Fruit fly (Drosophila melanogaster): Measurements from ENCODE around the gene Uev1A.

Uev1A gene

dm6 chr3L:5355074-5355790 is 10.8 kb downstream of the Uev1A start, which contains the start of gene CG46456:
Gene CG46456 (minus strand): TSS chr3L:5355346.
- no peak for TF ChIP-seq EcR (GFP tag; optimal IDR thresholded peaks at IDR 0.05)
- no peak for TF ChIP-seq Dll (optimal IDR thresholded peaks at IDR 0.05)
- no peak for TF ChIP-seq psq (optimal IDR thresholded peaks at IDR 0.05)
- no peak for TF ChIP-seq usp (GFP tag; optimal IDR thresholded peaks at IDR 0.05)
- TF ChIP-seq pan (optimal IDR thresholded peaks at IDR 0.05): no peak
- TF ChIP-seq CG8478 (optimal IDR thresholded peaks at IDR 0.05): no peak

DNA sequence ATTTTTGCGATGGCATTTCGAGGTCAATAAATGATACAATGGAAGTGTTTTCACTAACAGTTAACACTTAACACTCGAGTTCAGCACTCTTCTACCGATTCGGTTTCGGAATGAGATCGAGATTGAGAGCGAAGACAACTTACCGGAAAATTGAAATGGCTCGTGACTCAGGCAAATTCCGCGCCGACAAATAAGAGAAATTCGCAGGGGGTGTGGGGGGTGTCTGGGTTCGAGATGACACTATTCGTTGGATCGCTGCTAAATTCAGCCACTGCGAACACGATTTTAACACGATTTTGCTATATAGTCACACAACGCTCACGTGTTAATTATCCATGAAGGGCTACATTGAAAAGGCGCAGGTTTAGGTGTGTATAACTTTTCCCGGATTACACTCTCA is 11.6 kb downstream of the Uev1A start:
- TF ChIP-seq Dll (optimal IDR thresholded peaks at IDR 0.05): no peak
- TF ChIP-seq psq (optimal IDR thresholded peaks at IDR 0.05): no peak
- TF ChIP-seq CG8478 (optimal IDR thresholded peaks at IDR 0.05): no peak
- no peak for TF ChIP-seq pan (optimal IDR thresholded peaks at IDR 0.05)
- no peak for TF ChIP-seq EcR (GFP tag; optimal IDR thresholded peaks at IDR 0.05)
- TF ChIP-seq usp (GFP tag; optimal IDR thresholded peaks at IDR 0.05): no peak

DNA sequence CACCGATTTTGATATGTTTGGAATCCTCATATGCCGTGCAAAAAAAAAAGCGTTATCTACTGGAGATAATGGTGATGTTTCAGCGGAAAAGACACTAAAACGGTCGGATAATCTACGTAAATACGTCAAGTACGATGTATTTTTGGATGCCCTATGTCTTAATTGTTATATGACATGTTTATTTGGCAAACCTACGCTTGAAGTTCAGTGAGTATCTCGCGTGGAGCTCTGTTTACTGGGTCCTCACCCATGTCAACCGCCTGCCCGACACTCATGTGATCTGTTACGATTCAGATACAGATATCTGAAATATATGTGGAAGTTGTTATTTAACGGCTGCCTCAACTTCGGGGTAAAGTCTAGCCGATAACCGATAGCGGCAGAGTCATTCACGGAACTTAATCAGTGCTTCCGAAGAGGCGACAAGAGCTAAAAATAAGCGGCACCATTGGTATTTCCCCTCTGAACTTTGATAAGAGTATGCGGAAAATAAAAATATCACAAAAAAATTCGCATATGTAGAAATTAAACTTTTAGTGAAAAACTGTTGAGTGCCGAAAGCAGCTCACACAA is 12.5 kb downstream of the Uev1A start:
- TF ChIP-seq psq (optimal IDR thresholded peaks at IDR 0.05) (no peak), usp (GFP tag; optimal IDR thresholded peaks at IDR 0.05) (no peak), pan (optimal IDR thresholded peaks at IDR 0.05) (no peak), CG8478 (optimal IDR thresholded peaks at IDR 0.05) (no peak)

DNA sequence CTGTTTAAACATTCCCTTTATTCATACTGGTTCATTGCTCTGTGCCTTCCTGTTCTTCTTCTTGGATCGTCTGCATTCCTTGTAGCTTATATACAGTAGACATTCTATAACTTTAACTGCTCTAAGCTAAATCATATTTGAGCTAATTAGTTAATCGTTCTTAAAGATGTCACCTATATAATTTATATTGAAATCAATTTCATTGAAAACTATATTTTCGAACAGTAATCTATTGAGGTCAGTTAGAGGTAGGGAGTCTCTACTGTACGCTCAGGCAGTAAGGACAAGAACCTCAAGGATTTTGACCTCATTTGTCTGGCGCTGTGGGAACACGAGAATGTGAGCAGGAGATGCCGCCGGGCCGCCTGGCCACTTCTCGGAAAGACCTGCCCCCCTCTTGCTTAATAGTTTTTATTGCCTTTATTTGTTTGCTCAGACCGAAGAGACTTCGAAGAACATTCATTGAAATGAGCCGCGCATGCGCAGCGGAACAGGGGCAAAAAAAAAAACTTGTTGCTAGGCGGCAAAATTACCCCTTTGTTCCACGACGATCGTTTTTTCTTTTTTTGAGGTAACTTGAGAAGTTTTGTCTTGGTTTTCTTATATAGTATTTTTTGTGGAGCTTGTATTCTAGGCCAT is 13.2 kb downstream of the Uev1A start:
- TF ChIP-seq CG8478 (optimal IDR thresholded peaks at IDR 0.05) (no peak), EcR (GFP tag; optimal IDR thresholded peaks at IDR 0.05) (peak in 1 of 2 experiments; percentile 69)

DNA sequence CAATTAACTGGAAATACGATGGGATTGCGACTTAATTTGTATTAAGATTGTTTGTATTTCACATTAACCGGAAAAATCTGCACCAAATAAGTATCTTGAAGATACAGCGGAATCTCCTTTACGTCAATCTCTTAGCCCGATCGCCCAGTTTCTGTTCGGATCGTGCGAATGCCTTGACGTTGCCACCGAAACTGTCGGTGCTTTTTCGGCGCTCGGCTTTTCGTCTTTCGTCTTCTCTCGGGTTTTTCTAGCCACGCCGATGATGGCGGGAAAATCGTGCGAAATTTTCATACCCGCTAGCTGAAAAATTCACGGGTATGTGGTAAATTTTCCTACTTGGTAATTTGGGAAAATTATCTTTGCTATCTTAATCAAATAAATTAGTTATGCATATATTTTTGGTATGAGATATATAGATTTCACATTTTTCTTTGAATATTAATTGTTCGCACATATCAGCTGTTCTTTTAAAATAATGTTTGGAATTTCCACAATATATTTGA is 14.6 kb downstream of the Uev1A start:
- TF ChIP-seq pan (optimal IDR thresholded peaks at IDR 0.05) (no peak), EcR (GFP tag; optimal IDR thresholded peaks at IDR 0.05) (no peak), usp (GFP tag; optimal IDR thresholded peaks at IDR 0.05) (no peak), psq (optimal IDR thresholded peaks at IDR 0.05) (no peak), Dll (optimal IDR thresholded peaks at IDR 0.05) (no peak), CG8478 (optimal IDR thresholded peaks at IDR 0.05) (no peak)

DNA sequence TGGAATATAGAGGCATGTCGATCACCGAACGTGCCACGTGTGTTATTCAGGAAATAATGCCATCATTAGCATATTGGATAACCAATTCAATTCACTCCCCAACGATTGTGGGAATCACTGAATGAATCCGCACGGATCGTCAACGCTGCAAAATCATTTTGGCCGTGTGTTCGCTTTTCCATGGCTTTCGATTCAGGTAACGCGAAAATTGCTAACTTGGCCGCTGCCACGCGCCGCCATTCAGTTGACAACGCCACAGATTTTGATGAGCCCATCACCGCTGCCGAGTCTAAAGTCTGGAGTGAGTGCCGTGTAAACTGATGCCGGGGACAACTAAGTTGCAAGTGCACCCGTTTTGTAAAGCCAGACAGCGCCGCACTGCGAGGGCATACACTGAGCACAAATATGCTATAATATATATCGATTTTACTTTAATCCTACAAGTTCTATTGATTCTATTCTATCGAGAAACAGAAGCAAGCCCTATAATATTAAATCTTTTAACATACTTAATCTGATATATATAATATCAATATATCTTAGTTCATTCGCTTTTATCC is 16.2 kb downstream of the Uev1A start:
- TF ChIP-seq CG8478 (optimal IDR thresholded peaks at IDR 0.05) (no peak), usp (GFP tag; optimal IDR thresholded peaks at IDR 0.05) (no peak), Dll (optimal IDR thresholded peaks at IDR 0.05) (no peak), pan (optimal IDR thresholded peaks at IDR 0.05) (no peak), EcR (GFP tag; optimal IDR thresholded peaks at IDR 0.05) (no peak)

- TF ChIP-seq usp (GFP tag; optimal IDR thresholded peaks at IDR 0.05): no peak
- TF ChIP-seq pan (optimal IDR thresholded peaks at IDR 0.05): no peak
- TF ChIP-seq psq (optimal IDR thresholded peaks at IDR 0.05): no peak
- no peak for TF ChIP-seq EcR (GFP tag; optimal IDR thresholded peaks at IDR 0.05)
- no peak for TF ChIP-seq CG8478 (optimal IDR thresholded peaks at IDR 0.05)
These were observed 17.0 kb downstream of the Uev1A start for dm6 chr3L:5348987-5349386.

DNA sequence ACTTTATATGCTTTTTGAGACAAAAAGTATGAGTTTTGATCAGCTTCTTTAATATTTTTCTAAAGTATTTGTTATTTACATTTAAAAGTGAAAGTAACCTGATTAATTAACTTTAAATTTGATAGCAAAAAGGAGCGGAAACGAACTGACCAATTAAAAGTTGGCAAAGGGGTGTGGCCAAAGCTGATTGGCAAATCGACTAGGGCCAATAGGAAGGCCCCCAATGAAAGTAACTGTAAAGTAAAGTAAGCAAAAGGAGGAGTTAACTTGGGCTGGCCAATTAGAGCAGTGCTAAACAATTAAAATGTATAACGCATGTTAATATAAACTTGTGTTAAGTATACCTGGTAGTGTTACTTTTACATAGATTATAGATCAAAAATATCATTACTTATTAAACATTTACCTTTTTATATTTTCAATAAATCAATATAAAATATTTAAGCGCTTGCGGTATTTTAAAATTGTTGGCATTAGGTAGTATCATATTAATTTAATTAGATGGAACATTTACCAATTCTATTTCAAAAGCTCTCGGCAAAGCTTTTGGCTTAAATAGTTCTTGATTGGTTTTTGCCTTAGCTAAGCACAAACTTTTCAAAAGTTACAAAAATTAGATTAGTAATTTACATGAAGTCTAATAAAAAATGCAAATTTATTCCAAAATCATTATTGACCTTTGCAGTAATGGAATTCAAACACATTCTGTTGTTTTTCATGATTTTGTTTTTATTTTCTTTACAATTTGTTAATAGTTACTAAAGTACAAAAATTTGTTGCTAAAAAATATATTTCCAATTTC is 22.9 kb downstream of the Uev1A start:
- no peak for TF ChIP-seq psq (optimal IDR thresholded peaks at IDR 0.05)
- no peak for TF ChIP-seq usp (GFP tag; optimal IDR thresholded peaks at IDR 0.05)
- no peak for TF ChIP-seq CG8478 (optimal IDR thresholded peaks at IDR 0.05)
- no peak for TF ChIP-seq Dll (optimal IDR thresholded peaks at IDR 0.05)
- no peak for TF ChIP-seq pan (optimal IDR thresholded peaks at IDR 0.05)
- no peak for TF ChIP-seq EcR (GFP tag; optimal IDR thresholded peaks at IDR 0.05)

- no peak for TF ChIP-seq pan (optimal IDR thresholded peaks at IDR 0.05)
- TF ChIP-seq Dll (optimal IDR thresholded peaks at IDR 0.05): no peak
- no peak for TF ChIP-seq psq (optimal IDR thresholded peaks at IDR 0.05)
- no peak for TF ChIP-seq usp (GFP tag; optimal IDR thresholded peaks at IDR 0.05)
- no peak for TF ChIP-seq CG8478 (optimal IDR thresholded peaks at IDR 0.05)
- no peak for TF ChIP-seq EcR (GFP tag; optimal IDR thresholded peaks at IDR 0.05)
These were observed 24.2 kb downstream of the Uev1A start for dm6 chr3L:5341770-5342318.

DNA sequence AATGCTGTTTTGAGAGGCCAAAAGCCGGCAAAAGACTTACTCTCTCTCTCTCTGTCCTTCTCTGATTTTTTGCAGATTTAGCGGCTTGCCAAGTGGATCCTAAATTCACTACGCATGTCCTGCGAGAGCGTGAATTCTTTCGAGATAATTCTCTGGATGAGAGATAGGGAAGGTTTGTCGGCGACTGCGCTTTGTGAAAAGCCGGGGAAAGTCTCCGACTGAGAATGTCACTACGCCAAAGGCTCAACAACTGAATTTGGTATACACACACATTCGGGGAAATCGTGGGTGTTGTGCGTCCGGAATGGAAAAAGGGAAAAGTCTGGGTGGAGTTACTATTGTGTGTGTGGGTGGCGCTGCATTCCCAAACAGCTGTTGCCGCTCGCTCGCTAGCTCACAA is 36.6 kb downstream of the Uev1A start:
- TF ChIP-seq pan (optimal IDR thresholded peaks at IDR 0.05) (no peak), Dll (optimal IDR thresholded peaks at IDR 0.05) (no peak), psq (optimal IDR thresholded peaks at IDR 0.05) (no peak), usp (GFP tag; optimal IDR thresholded peaks at IDR 0.05) (no peak), CG8478 (optimal IDR thresholded peaks at IDR 0.05) (no peak), EcR (GFP tag; optimal IDR thresholded peaks at IDR 0.05) (no peak)

DNA sequence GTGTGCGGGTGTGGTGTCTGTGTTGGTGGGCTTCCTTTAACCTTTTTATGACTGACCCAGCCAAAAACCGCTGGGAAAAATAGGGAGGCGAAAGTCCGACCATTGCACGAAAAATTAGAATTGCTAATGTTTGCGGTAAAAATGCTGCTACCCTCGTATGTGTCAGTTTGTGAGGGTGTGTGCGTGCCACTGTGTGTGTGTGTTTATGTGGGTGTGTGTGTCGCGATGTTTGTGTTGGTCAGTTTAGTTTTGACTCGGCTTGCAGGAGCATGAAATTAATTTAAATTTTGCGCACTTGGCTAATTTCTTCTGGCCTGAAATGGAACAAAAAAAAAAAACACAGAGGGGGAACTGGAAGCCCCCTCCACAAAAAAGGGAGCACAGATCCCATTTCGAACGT is 38.2 kb downstream of the Uev1A start:
- no peak for TF ChIP-seq usp (GFP tag; optimal IDR thresholded peaks at IDR 0.05)
- TF ChIP-seq pan (optimal IDR thresholded peaks at IDR 0.05): no peak
- no peak for TF ChIP-seq CG8478 (optimal IDR thresholded peaks at IDR 0.05)
- TF ChIP-seq Dll (optimal IDR thresholded peaks at IDR 0.05): no peak
- no peak for TF ChIP-seq psq (optimal IDR thresholded peaks at IDR 0.05)
- TF ChIP-seq EcR (GFP tag; optimal IDR thresholded peaks at IDR 0.05): no peak
